Worm (Caenorhabditis elegans) whole organism, L4/young adult: ENCODE results near the gene F52G3.8.

ENCODE experiments used
- W03F9.2 ChIP-seq: fragments of 150-350 bp; optimal IDR thresholded peaks from 2 replicates; lab custom pipeline; 2014; ENCODE audit warnings: missing biosample characterization, missing genetic modification characterization
- him-1 ChIP-seq: sonication (generic microtip); optimal IDR thresholded peaks from 2 replicates; lab custom pipeline; 2016; ENCODE audit warnings: missing genotype, missing genetic modification reagents, missing genetic modification characterization, missing compliant biosample characterization

DNA sequence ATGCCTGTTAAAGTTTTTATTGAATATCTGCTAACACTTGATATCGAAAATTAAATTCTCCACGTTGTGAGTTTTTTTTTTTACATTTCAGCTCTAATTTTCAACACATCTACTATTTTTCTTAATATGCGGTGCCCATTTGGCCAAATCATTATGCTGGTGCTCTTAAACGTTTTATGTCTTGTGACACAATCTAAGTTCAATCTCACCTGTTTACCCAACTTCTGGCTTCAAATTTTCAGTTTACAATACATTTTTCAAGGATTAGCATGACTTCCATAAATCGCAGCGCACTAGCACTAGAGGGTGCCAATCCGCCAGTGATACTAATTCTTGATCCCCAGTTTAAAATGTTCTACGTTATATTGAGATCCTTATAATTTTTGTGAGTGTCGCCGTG is 10.4 kb downstream of the F52G3.8 start:
- no peak for TF ChIP-seq him-1 (tag; lab: Kevin White, UChicago)
- TF ChIP-seq W03F9.2 (tag; lab: Kevin White, UChicago): no peak
